Worm (Caenorhabditis elegans) whole organism, late embryonic: ENCODE results near the gene tag-123.

Experiments
- C08G9.2 ChIP-seq: sonication (generic microtip); optimal IDR thresholded peaks from 2 replicates; lab custom pipeline; 2016; ENCODE audit warnings: mild to moderate bottlenecking, missing genetic modification characterization, moderate library complexity, missing compliant biosample characterization
- elt-4 ChIP-seq: sonication (generic microtip); optimal IDR thresholded peaks from 2 replicates; lab custom pipeline; 2016; ENCODE audit warnings: missing genetic modification characterization, missing compliant biosample characterization
- hlh-15 ChIP-seq: sonication (generic microtip); optimal IDR thresholded peaks from 2 replicates; lab custom pipeline; 2016; ENCODE audit warnings: missing genetic modification characterization, missing compliant biosample characterization
- pax-1 ChIP-seq: fragments of 150-350 bp; optimal IDR thresholded peaks from 2 replicates; lab custom pipeline; 2014; ENCODE audit warnings: missing biosample characterization, missing genetic modification characterization
- unc-55 ChIP-seq: sonication (generic microtip); optimal IDR thresholded peaks from 2 replicates; lab custom pipeline; 2017; ENCODE audit warnings: missing biosample characterization, missing genetic modification reagents, missing genetic modification characterization
- unc-86 ChIP-seq: sonication (generic microtip); optimal IDR thresholded peaks from 2 replicates; lab custom pipeline; 2016; ENCODE audit warnings: missing genetic modification characterization, missing compliant biosample characterization

- TF ChIP-seq C08G9.2 (no peak), unc-55 (GFP tag; lab: Kevin White, UChicago) (no peak), elt-4 (tag; lab: Kevin White, UChicago) (no peak), pax-1 (tag; lab: Kevin White, UChicago) (no peak), hlh-15 (tag; lab: Kevin White, UChicago) (no peak), unc-86 (tag; lab: Kevin White, UChicago) (no peak)
These were observed 1.3 kb upstream of the tag-123 start for ce11 chrX:8423199-8423598.
